Worm (Caenorhabditis elegans): ENCODE results near the gene srxa-18.

DNA sequence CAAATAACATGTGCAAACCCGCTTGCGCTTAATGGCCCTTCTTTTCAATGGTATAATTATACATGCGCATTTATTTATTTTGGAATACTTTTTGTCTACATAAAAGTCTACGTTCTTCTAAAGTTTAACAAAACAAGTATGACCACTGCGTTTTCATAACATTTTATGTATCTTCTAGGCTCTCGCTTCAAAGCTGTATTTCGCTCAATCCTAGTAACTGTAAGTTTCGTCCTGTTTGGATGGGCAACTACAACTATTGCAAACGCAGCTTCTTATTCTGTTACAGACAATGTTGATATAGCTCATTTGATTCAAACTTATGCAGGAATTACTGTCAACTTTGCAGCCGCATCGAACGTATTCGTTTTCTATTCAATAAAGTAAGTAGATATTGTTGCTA lies 28.9 kb upstream of the srxa-18 start, which contains the start of gene srsx-27:
- no peak for TF ChIP-seq F13H6.1 (tag; optimal IDR thresholded peaks at IDR 0.05)
- no peak for TF ChIP-seq fkh-6 (tag; optimal IDR thresholded peaks at IDR 0.05)
- no peak for TF ChIP-seq elt-2 (tag; optimal IDR thresholded peaks at IDR 0.05)
- TF ChIP-seq pag-3 (tag; optimal IDR thresholded peaks at IDR 0.05; ENCODE audit: borderline replicate concordance): no peak
- TF ChIP-seq hlh-30 (tag; optimal IDR thresholded peaks at IDR 0.05; ENCODE audit: insufficient read depth): no peak
- TF ChIP-seq unc-86 (tag; optimal IDR thresholded peaks at IDR 0.05): no peak

Data from whole organism, late embryonic.